Fruit fly (Drosophila melanogaster): ENCODE results near the gene Mps1.

Mps1 gene

dm6 chr3R:17645239-17645638, 25.8 kb upstream of the Mps1 start (continued):
- TF ChIP-seq Med (GFP tag) (peak; percentile 28), ash1 (GFP tag; optimal IDR thresholded peaks at IDR 0.05) (no peak), CG34224 (GFP tag; IDR thresholded peaks at IDR 0.05; ENCODE audit: partially characterized antibody) (peak; percentile 54; the same call in 1 of the 3 replicates), ato (GFP tag; IDR thresholded peaks at IDR 0.05; ENCODE audit: partially characterized antibody) (peak; percentile 46; the same call in 1 of the 2 replicates), BtbVII (GFP tag; optimal IDR thresholded peaks at IDR 0.05) (no peak), CG10147 (GFP tag; optimal IDR thresholded peaks at IDR 0.05) (no peak), Bgb (GFP tag; IDR thresholded peaks at IDR 0.05; ENCODE audit: partially characterized antibody) (peak; percentile 61), CG10979 (tag; optimal IDR thresholded peaks at IDR 0.05) (no peak), Fer2 (tag; optimal IDR thresholded peaks at IDR 0.05) (no peak), CG2199 (GFP tag; IDR thresholded peaks at IDR 0.05) (no peak), ap (GFP tag; IDR thresholded peaks at IDR 0.05) (no peak), CG11696 (GFP tag; IDR thresholded peaks at IDR 0.05) (no peak), ken (GFP tag; IDR thresholded peaks at IDR 0.05) (no peak), CG6254 (GFP tag; optimal IDR thresholded peaks at IDR 0.05) (no peak), Nf-YB (GFP tag; optimal IDR thresholded peaks at IDR 0.05) (no peak), CG10267 (tag; optimal IDR thresholded peaks at IDR 0.05) (no peak), HmgD (GFP tag; optimal IDR thresholded peaks at IDR 0.05) (no peak), kni (GFP tag; optimal IDR thresholded peaks at IDR 0.05) (no peak), Doc3 (GFP tag; IDR thresholded peaks at IDR 0.05; ENCODE audit: partially characterized antibody) (no peak), H15 (GFP tag; IDR thresholded peaks at IDR 0.05) (no peak), sr (GFP tag; IDR thresholded peaks at IDR 0.05) (no peak), Side (GFP tag; optimal IDR thresholded peaks at IDR 0.05) (no peak), knrl (GFP tag; IDR thresholded peaks at IDR 0.05; ENCODE audit: partially characterized antibody) (peak; percentile 41; the same call in 2 of the 3 replicates), bsh (GFP tag; optimal IDR thresholded peaks at IDR 0.05) (no peak), sc (optimal IDR thresholded peaks at IDR 0.05) (no peak), sc (GFP tag; optimal IDR thresholded peaks at IDR 0.05) (no peak), CG15011 (GFP tag; optimal IDR thresholded peaks at IDR 0.05) (no peak), tup (GFP tag; optimal IDR thresholded peaks at IDR 0.05) (no peak), Drgx (GFP tag; IDR thresholded peaks at IDR 0.05) (no peak), gfzf (GFP tag; optimal IDR thresholded peaks at IDR 0.05) (no peak), chm (GFP tag; IDR thresholded peaks at IDR 0.05) (no peak), mirr (GFP tag; optimal IDR thresholded peaks at IDR 0.05) (peak; percentile 44), cg (GFP tag; optimal IDR thresholded peaks at IDR 0.05) (no peak), CG18262 (tag; optimal IDR thresholded peaks at IDR 0.05) (no peak), CG13424 (tag; optimal IDR thresholded peaks at IDR 0.05) (no peak), Ada2b (GFP tag; IDR thresholded peaks at IDR 0.05) (no peak), Eip74EF (GFP tag; optimal IDR thresholded peaks at IDR 0.05) (peak in 1 of 2 experiments; percentile 13), Max (GFP tag; optimal IDR thresholded peaks at IDR 0.05) (no peak), ftz-f1 (GFP tag; optimal IDR thresholded peaks at IDR 0.05) (no peak), tna (GFP tag; IDR thresholded peaks at IDR 0.05; ENCODE audit: partially characterized antibody) (peak; percentile 64; the same call in 1 of the 2 replicates), Mrtf (GFP tag; IDR thresholded peaks at IDR 0.05) (no peak), p53 (GFP tag; optimal IDR thresholded peaks at IDR 0.05) (peak; percentile 75), fd102C (GFP tag; optimal IDR thresholded peaks at IDR 0.05) (no peak), Hmr (GFP tag; optimal IDR thresholded peaks at IDR 0.05) (no peak), cad (GFP tag; optimal IDR thresholded peaks at IDR 0.05) (no peak), kah (GFP tag; optimal IDR thresholded peaks at IDR 0.05) (no peak), az2 (GFP tag; optimal IDR thresholded peaks at IDR 0.05) (no peak), pan (optimal IDR thresholded peaks at IDR 0.05) (no peak), pan (GFP tag; optimal IDR thresholded peaks at IDR 0.05 in 1 of 2, IDR thresholded peaks at IDR 0.05 in 1 of 2) (no peak), CG16813 (GFP tag; IDR thresholded peaks at IDR 0.05; ENCODE audit: partially characterized antibody) (peak; percentile 48; the same call in 2 of the 3 replicates)
